In the genomic region with DNA sequence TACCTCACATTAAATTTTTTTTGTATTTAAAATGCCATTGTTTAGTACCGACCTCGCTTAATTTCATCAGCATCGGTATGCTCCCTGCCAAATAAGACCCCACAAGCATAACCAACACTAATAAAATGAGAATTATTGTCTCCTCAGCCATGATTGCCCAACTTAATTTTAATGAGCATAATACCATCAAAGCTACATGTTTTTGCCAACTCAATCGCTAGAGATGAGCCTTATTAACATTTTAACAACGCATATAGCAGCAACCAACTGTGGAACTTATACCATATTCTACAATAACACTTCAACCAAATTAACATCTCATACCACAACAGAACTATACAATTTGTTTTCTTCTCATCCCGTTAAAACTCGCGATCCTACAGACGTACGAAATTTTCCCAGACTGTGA, we compare ENCODE assay signal across 1 fruit fly cellular context.
TF ChIP-seq lines count a peak whose summit lies in the region.

A gene (minus strand): TSS at position 392 of the 409 bp plus-strand sequence.

TF ChIP-seq in whole organism, embryonic, 481 proteins besides CTCF, POLR2A, EP300 and RAD21 (continued from another document):
- peak; percentile 55 for TF ChIP-seq pzg (GFP tag; optimal IDR thresholded peaks at IDR 0.05; lab: Kevin White, UChicago)
- no peak for TF ChIP-seq Bteb2 (GFP tag; optimal IDR thresholded peaks at IDR 0.05; lab: Kevin White, UChicago)
- TF ChIP-seq Med (GFP tag; lab: Kevin White, UChicago), result peak; percentile 29
- TF ChIP-seq seq (GFP tag; IDR thresholded peaks at IDR 0.05; lab: Robert Waterston, UW), result no peak
- TF ChIP-seq CG8290 (GFP tag; optimal IDR thresholded peaks at IDR 0.05; lab: Kevin White, UChicago), result no peak
- TF ChIP-seq CG8290 (tag; optimal IDR thresholded peaks at IDR 0.05; lab: Kevin White, UChicago), result peak in 1 of 2 experiments; percentile 49
- TF ChIP-seq CG11398 (GFP tag; optimal IDR thresholded peaks at IDR 0.05; lab: Kevin White, UChicago), result no peak
- TF ChIP-seq CG15073 (GFP tag; optimal IDR thresholded peaks at IDR 0.05; lab: Kevin White, UChicago), result no peak
- no peak for TF ChIP-seq dmrt99B (tag; optimal IDR thresholded peaks at IDR 0.05; lab: Kevin White, UChicago)
- no peak for TF ChIP-seq aop (GFP tag; IDR thresholded peaks at IDR 0.05; lab: Robert Waterston, UW)
- peak; percentile 33 for TF ChIP-seq YL-1 (GFP tag; optimal IDR thresholded peaks at IDR 0.05; lab: Kevin White, UChicago)
- peak; percentile 48 for TF ChIP-seq BEAF-32 (GFP tag; optimal IDR thresholded peaks at IDR 0.05; lab: Kevin White, UChicago)
- peak; percentile 13 for TF ChIP-seq nom (GFP tag; optimal IDR thresholded peaks at IDR 0.05; lab: Kevin White, UChicago)
- TF ChIP-seq CG6791 (GFP tag; IDR thresholded peaks at IDR 0.05; lab: Robert Waterston, UW; ENCODE audit: partially characterized antibody), result 0 out of 3 replicates have a peak, but pooled peaks have one; percentile 47
- peak; percentile 4 for TF ChIP-seq CG14710 (tag; optimal IDR thresholded peaks at IDR 0.05; lab: Kevin White, UChicago)
- no peak for TF ChIP-seq Nf-YB (GFP tag; optimal IDR thresholded peaks at IDR 0.05; lab: Kevin White, UChicago)
- TF ChIP-seq CG30020 (tag; optimal IDR thresholded peaks at IDR 0.05; lab: Kevin White, UChicago), result peak; percentile 98
- TF ChIP-seq vvl (GFP tag; IDR thresholded peaks at IDR 0.05; lab: Robert Waterston, UW), result 0 out of 2 replicates have a peak, but pooled peaks have one; percentile 49
- peak in 1 of 2 experiments; percentile 46 for TF ChIP-seq Dfd (GFP tag; optimal IDR thresholded peaks at IDR 0.05; lab: Kevin White, UChicago)
- TF ChIP-seq CG4617 (GFP tag; optimal IDR thresholded peaks at IDR 0.05; lab: Kevin White, UChicago; ENCODE audit: borderline replicate concordance), result peak; percentile 73
- TF ChIP-seq lola (GFP tag; optimal IDR thresholded peaks at IDR 0.05; lab: Kevin White, UChicago), result peak in 1 of 3 experiments; percentile 95
- peak; percentile 75 for TF ChIP-seq Sry-δ (GFP tag; optimal IDR thresholded peaks at IDR 0.05; lab: Kevin White, UChicago)
- peak; percentile 44 for TF ChIP-seq gfzf (GFP tag; optimal IDR thresholded peaks at IDR 0.05; lab: Kevin White, UChicago)
- no peak for TF ChIP-seq CG16813 (GFP tag; IDR thresholded peaks at IDR 0.05; lab: Robert Waterston, UW; ENCODE audit: partially characterized antibody)
- peak; percentile 98 for TF ChIP-seq MESR4 (GFP tag; optimal IDR thresholded peaks at IDR 0.05; lab: Kevin White, UChicago)
- TF ChIP-seq CG1024 (GFP tag; IDR thresholded peaks at IDR 0.05; lab: Robert Waterston, UW), result peak; percentile 97
- TF ChIP-seq Pdp1 (GFP tag; optimal IDR thresholded peaks at IDR 0.05; lab: Kevin White, UChicago), result peak in 1 of 2 experiments; percentile 67
- peak; percentile 64 for TF ChIP-seq CG10431 (GFP tag; optimal IDR thresholded peaks at IDR 0.05; lab: Kevin White, UChicago)
- TF ChIP-seq CG7357 (GFP tag; IDR thresholded peaks at IDR 0.05; lab: Robert Waterston, UW), result peak; percentile 97
- TF ChIP-seq Hr78 (GFP tag; optimal IDR thresholded peaks at IDR 0.05; lab: Kevin White, UChicago), result peak in 1 of 2 experiments; percentile 29
- TF ChIP-seq Eip74EF (GFP tag; optimal IDR thresholded peaks at IDR 0.05; lab: Kevin White, UChicago), result peak in 1 of 2 experiments; percentile 38
- TF ChIP-seq GATAe (GFP tag; conservative IDR thresholded peaks at IDR 0.05; lab: Robert Waterston, UW), result no peak
- TF ChIP-seq CG8089 (GFP tag; optimal IDR thresholded peaks at IDR 0.05; lab: Kevin White, UChicago), result peak; percentile 41
- no peak for TF ChIP-seq CG10274 (GFP tag; optimal IDR thresholded peaks at IDR 0.05; lab: Kevin White, UChicago)
- TF ChIP-seq z (GFP tag; IDR thresholded peaks at IDR 0.05; lab: Robert Waterston, UW), result no peak
- peak; percentile 95 for TF ChIP-seq Ets65A (GFP tag; lab: Kevin White, UChicago)
